Worm (Caenorhabditis elegans): ENCODE results near the gene srx-18.

ce11 chrV:17783542-17783941, 15.1 kb downstream of the srx-18 start, which contains the start of gene srab-12:
- TF ChIP-seq pqm-1 (tag; optimal IDR thresholded peaks at IDR 0.05), result no peak
- no peak for TF ChIP-seq pha-4 (GFP tag; IDR thresholded peaks at IDR 0.05)
- no peak for TF ChIP-seq pha-4 (tag; optimal IDR thresholded peaks at IDR 0.05)
- TF ChIP-seq nhr-28 (tag; optimal IDR thresholded peaks at IDR 0.05), result no peak
- no peak for TF ChIP-seq mep-1 (tag; optimal IDR thresholded peaks at IDR 0.05)
- no peak for TF ChIP-seq nhr-102 (tag; optimal IDR thresholded peaks at IDR 0.05)
- TF ChIP-seq mes-2 (tag; optimal IDR thresholded peaks at IDR 0.05; ENCODE audit: poor library complexity, severe bottlenecking), result no peak
- TF ChIP-seq ztf-11 (tag; optimal IDR thresholded peaks at IDR 0.05), result no peak
- no peak for TF ChIP-seq spr-1 (tag; optimal IDR thresholded peaks at IDR 0.05)
- no peak for TF ChIP-seq daf-12 (tag; optimal IDR thresholded peaks at IDR 0.05)
- no peak for TF ChIP-seq ceh-32 (tag; optimal IDR thresholded peaks at IDR 0.05; ENCODE audit: poor library complexity)
- no peak for TF ChIP-seq aly-2 (tag; optimal IDR thresholded peaks at IDR 0.05)
- TF ChIP-seq jun-1 (tag; optimal IDR thresholded peaks at IDR 0.05), result no peak

Data from whole organism, L4 larva.